Fruit fly (Drosophila melanogaster) whole organism, embryonic: ENCODE results near the gene Spx.

ENCODE experiments used
- Bdp1 ChIP-seq: fragments of 200-800 bp; sonication (Bioruptor generic); optimal IDR thresholded peaks from 3 replicates; lab custom pipeline; 2016; ENCODE audit warnings: missing biosample characterization, missing genetic modification characterization
- CG11398 ChIP-seq: fragments of 200-800 bp; sonication (Bioruptor generic); optimal IDR thresholded peaks from 2 replicates; lab custom pipeline; 2016; ENCODE audit warnings: missing biosample characterization, missing genetic modification characterization
- CG11456 ChIP-seq: fragments of 200-800 bp; sonication (Bioruptor generic); IDR thresholded peaks from 3 replicates; pipeline ENCODE4 v1.3.6; 2022; ENCODE audit warnings: missing biosample characterization, missing genetic modification characterization
- CG14965 ChIP-seq: fragments of 200-800 bp; sonication (Bioruptor generic); optimal IDR thresholded peaks from 2 replicates; lab custom pipeline; 2016; ENCODE audit warnings: missing biosample characterization, missing genetic modification characterization, borderline replicate concordance
- CG15073 ChIP-seq: fragments of 200-800 bp; sonication (Bioruptor generic); optimal IDR thresholded peaks from 2 replicates; lab custom pipeline; 2016; ENCODE audit warnings: missing biosample characterization, missing genetic modification characterization
- CG15269 ChIP-seq: fragments of 200-800 bp; sonication (Bioruptor generic); optimal IDR thresholded peaks from 2 replicates; lab custom pipeline; 2018; ENCODE audit warnings: missing biosample characterization, mild to moderate bottlenecking, missing genetic modification characterization, moderate library complexity
- CG2199 ChIP-seq: fragments of 200-800 bp; sonication (Bioruptor generic); IDR thresholded peaks from 3 replicates; pipeline ENCODE4 v1.3.6; 2022; ENCODE audit warnings: missing biosample characterization, missing genetic modification characterization
- CG2678 ChIP-seq: fragments of 200-800 bp; sonication (Bioruptor generic); optimal IDR thresholded peaks from 3 replicates; lab custom pipeline; 2019; ENCODE audit warnings: missing biosample characterization, mild to moderate bottlenecking, missing genetic modification characterization, moderate library complexity
- CG2889 ChIP-seq: fragments of 200-800 bp; sonication (Bioruptor generic); IDR thresholded peaks from 3 replicates; pipeline ENCODE4 v1.3.6; 2022; ENCODE audit warnings: missing biosample characterization, missing genetic modification characterization
- CG30403 ChIP-seq: fragments of 200-800 bp; sonication (Bioruptor generic); optimal IDR thresholded peaks from 3 replicates; lab custom pipeline; 2016; ENCODE audit warnings: missing biosample characterization, missing genetic modification characterization
- CG3163 ChIP-seq: fragments of 200-800 bp; sonication (Bioruptor generic); optimal IDR thresholded peaks from 3 replicates; lab custom pipeline; 2016; ENCODE audit warnings: missing biosample characterization, missing genetic modification characterization
- CG33557 ChIP-seq: fragments of 200-800 bp; sonication (Bioruptor generic); optimal IDR thresholded peaks from 2 replicates; lab custom pipeline; 2019; ENCODE audit warnings: missing biosample characterization, mild to moderate bottlenecking, missing genetic modification characterization, moderate library complexity
- CG34224 ChIP-seq: fragments of 200-800 bp; sonication (Bioruptor generic); IDR thresholded peaks from 3 replicates; pipeline ENCODE4 v1.3.6; 2022; ENCODE audit warnings: missing biosample characterization, missing genetic modification characterization; ENCODE audit not compliant: partially characterized antibody
- CG4328 ChIP-seq: fragments of 200-800 bp; sonication (Bioruptor generic); optimal IDR thresholded peaks from 3 replicates; lab custom pipeline; 2017; ENCODE audit warnings: missing biosample characterization, missing genetic modification reagents, missing genetic modification characterization
- CG4404 ChIP-seq: fragments of 200-800 bp; sonication (Bioruptor generic); IDR thresholded peaks from 2 replicates; pipeline ENCODE4 v1.3.6; 2022; ENCODE audit warnings: missing biosample characterization, missing genetic modification characterization
- CG6791 ChIP-seq: fragments of 200-800 bp; sonication (Bioruptor generic); IDR thresholded peaks from 3 replicates; pipeline ENCODE4 v1.3.6; 2022; ENCODE audit warnings: missing biosample characterization, missing genetic modification characterization; ENCODE audit not compliant: partially characterized antibody
- CG7786 ChIP-seq: fragments of 200-800 bp; sonication (Bioruptor generic); optimal IDR thresholded peaks from 2 replicates; lab custom pipeline; 2016; ENCODE audit warnings: missing biosample characterization, missing genetic modification characterization
- CG7963 ChIP-seq: fragments of 200-800 bp; sonication (Bioruptor generic); IDR thresholded peaks from 3 replicates; pipeline ENCODE4 v1.3.6; 2022; ENCODE audit warnings: missing biosample characterization, missing genetic modification characterization; ENCODE audit not compliant: partially characterized antibody
- CG8089 ChIP-seq: fragments of 200-800 bp; sonication (Bioruptor generic); optimal IDR thresholded peaks from 3 replicates; lab custom pipeline; 2016; ENCODE audit warnings: missing biosample characterization, missing genetic modification characterization
- Camta ChIP-seq: fragments of 200-800 bp; sonication (Bioruptor generic); optimal IDR thresholded peaks from 2 replicates; lab custom pipeline; 2016; ENCODE audit warnings: missing biosample characterization, missing genetic modification characterization
- CrebB ChIP-seq: fragments of 200-800 bp; sonication (Bioruptor generic); optimal IDR thresholded peaks from 3 replicates; lab custom pipeline; 2018; ENCODE audit warnings: missing biosample characterization, mild to moderate bottlenecking, missing genetic modification characterization
- Dek ChIP-seq: fragments of 200-800 bp; sonication (Bioruptor generic); optimal IDR thresholded peaks from 3 replicates; lab custom pipeline; 2019; ENCODE audit warnings: missing biosample characterization, mild to moderate bottlenecking, missing genetic modification characterization, moderate library complexity
- Dip2 ChIP-seq: fragments of 200-800 bp; sonication (Bioruptor generic); IDR thresholded peaks from 2 replicates; pipeline ENCODE4 v1.3.6; 2022; ENCODE audit warnings: missing biosample characterization, missing genetic modification characterization
- Dll ChIP-seq: fragments of 200-800 bp; sonication (Bioruptor generic); IDR thresholded peaks from 4 replicates; pipeline ENCODE4 v1.3.6; 2022; ENCODE audit warnings: missing biosample characterization, missing genetic modification characterization; ENCODE audit not compliant: partially characterized antibody
- GATAe ChIP-seq: fragments of 200-800 bp; sonication (Bioruptor generic); conservative IDR thresholded peaks from 2 replicates; pipeline ENCODE4 v1.3.6; 2022; ENCODE audit warnings: missing biosample characterization, missing genetic modification characterization
- HLH3B ChIP-seq: fragments of 200-800 bp; sonication (Bioruptor generic); IDR thresholded peaks from 2 replicates; pipeline ENCODE4 v1.3.6; 2022; ENCODE audit warnings: missing biosample characterization, missing genetic modification characterization
- Hand ChIP-seq: fragments of 200-800 bp; sonication (Bioruptor generic); optimal IDR thresholded peaks from 2 replicates; lab custom pipeline; 2017; ENCODE audit warnings: mild to moderate bottlenecking, missing biosample characterization, missing genetic modification reagents, missing genetic modification characterization
- Hmx ChIP-seq: fragments of 200-800 bp; sonication (Bioruptor generic); optimal IDR thresholded peaks from 2 replicates; lab custom pipeline; 2016; ENCODE audit warnings: missing biosample characterization, missing genetic modification characterization
- Lhr ChIP-seq: fragments of 200-800 bp; sonication (Bioruptor generic); optimal IDR thresholded peaks from 3 replicates; lab custom pipeline; 2017; ENCODE audit warnings: mild to moderate bottlenecking, missing biosample characterization, missing genetic modification reagents, missing genetic modification characterization
- Mes4 ChIP-seq: fragments of 200-800 bp; sonication (Bioruptor generic); optimal IDR thresholded peaks from 2 replicates; lab custom pipeline; 2016; ENCODE audit warnings: missing biosample characterization, missing genetic modification characterization
- Nf-YB ChIP-seq: fragments of 200-800 bp; sonication (Bioruptor generic); optimal IDR thresholded peaks from 3 replicates; lab custom pipeline; 2019; ENCODE audit warnings: missing biosample characterization, mild to moderate bottlenecking, missing genetic modification characterization, moderate library complexity
- TFAM ChIP-seq: fragments of 200-800 bp; sonication (Bioruptor generic); optimal IDR thresholded peaks from 2 replicates; lab custom pipeline; 2017; ENCODE audit warnings: missing biosample characterization, missing genetic modification characterization, inconsistent platforms
- al ChIP-seq: fragments of 200-800 bp; sonication (Bioruptor generic); IDR thresholded peaks from 2 replicates; pipeline ENCODE4 v1.3.6; 2022; ENCODE audit warnings: missing biosample characterization, missing genetic modification characterization
- ash1 ChIP-seq: fragments of 200-800 bp; sonication (Bioruptor generic); optimal IDR thresholded peaks from 2 replicates; lab custom pipeline; 2018; ENCODE audit warnings: missing biosample characterization, mild to moderate bottlenecking, missing genetic modification characterization
- bowl ChIP-seq: fragments of 200-800 bp; sonication (Bioruptor generic); IDR thresholded peaks from 2 replicates; pipeline ENCODE4 v1.3.6; 2022; ENCODE audit warnings: missing biosample characterization, missing genetic modification characterization
- cad ChIP-seq: fragments of >200 bp; optimal IDR thresholded peaks from 2 replicates; lab custom pipeline; 2017; ENCODE audit warnings: missing biosample characterization, missing genetic modification characterization
- cato ChIP-seq: fragments of 200-800 bp; sonication (Bioruptor generic); optimal IDR thresholded peaks from 2 replicates; lab custom pipeline; 2016; ENCODE audit warnings: missing biosample characterization, missing genetic modification characterization, borderline replicate concordance
- da ChIP-seq: fragments of 200-800 bp; sonication (Bioruptor generic); optimal IDR thresholded peaks from 2 replicates; lab custom pipeline; 2016; ENCODE audit warnings: missing biosample characterization, missing genetic modification characterization
- dati ChIP-seq: fragments of 200-800 bp; sonication (Bioruptor generic); IDR thresholded peaks from 2 replicates; pipeline ENCODE4 v1.3.6; 2022; ENCODE audit warnings: missing biosample characterization, missing genetic modification characterization
- dysf ChIP-seq: fragments of 200-800 bp; sonication (Bioruptor generic); IDR thresholded peaks from 3 replicates; pipeline ENCODE4 v1.3.6; 2022; ENCODE audit warnings: missing biosample characterization, missing genetic modification characterization
- grn ChIP-seq: fragments of 200-800 bp; sonication (Bioruptor generic); optimal IDR thresholded peaks from 3 replicates; lab custom pipeline; 2017; ENCODE audit warnings: missing biosample characterization, missing genetic modification characterization
- gro ChIP-seq: fragments of 200-800 bp; sonication (Bioruptor generic); optimal IDR thresholded peaks from 2 replicates; lab custom pipeline; 2016; ENCODE audit warnings: missing biosample characterization, missing genetic modification characterization
- her ChIP-seq: fragments of 200-800 bp; sonication (Bioruptor generic); optimal IDR thresholded peaks from 2 replicates; lab custom pipeline; 2016; ENCODE audit warnings: missing biosample characterization, missing genetic modification characterization
- nerfin-1 ChIP-seq: fragments of 200-800 bp; sonication (Bioruptor generic); optimal IDR thresholded peaks from 3 replicates; lab custom pipeline; 2019; ENCODE audit warnings: missing biosample characterization, mild to moderate bottlenecking, missing genetic modification characterization, moderate library complexity
- oc ChIP-seq: fragments of 200-800 bp; sonication (Bioruptor generic); optimal IDR thresholded peaks from 2 replicates; lab custom pipeline; 2018; ENCODE audit warnings: missing biosample characterization, mild to moderate bottlenecking, missing genetic modification characterization, moderate library complexity
- peb ChIP-seq: fragments of 200-800 bp; sonication (Bioruptor generic); IDR thresholded peaks from 2 replicates; pipeline ENCODE4 v1.3.6; 2022; ENCODE audit warnings: missing biosample characterization, missing genetic modification characterization
- repo ChIP-seq: fragments of 200-800 bp; sonication (Bioruptor generic); optimal IDR thresholded peaks from 2 replicates; lab custom pipeline; 2016; ENCODE audit warnings: missing biosample characterization, missing genetic modification characterization
- shn ChIP-seq: fragments of 200-800 bp; sonication (Bioruptor generic); optimal IDR thresholded peaks from 3 replicates; lab custom pipeline; 2016; ENCODE audit warnings: missing biosample characterization, missing genetic modification characterization
- sim ChIP-seq: fragments of 200-800 bp; sonication (Bioruptor generic); IDR thresholded peaks from 2 replicates; pipeline ENCODE4 v1.3.6; 2022; ENCODE audit warnings: missing biosample characterization, missing genetic modification characterization
- sug ChIP-seq: fragments of 200-800 bp; optimal IDR thresholded peaks from 2 replicates; lab custom pipeline; 2019; ENCODE audit warnings: missing biosample characterization, mild to moderate bottlenecking, missing genetic modification characterization, moderate library complexity
- zen2 ChIP-seq: fragments of 200-800 bp; sonication (Bioruptor generic); IDR thresholded peaks from 3 replicates; pipeline ENCODE4 v1.3.6; 2022; ENCODE audit warnings: missing biosample characterization, missing genetic modification characterization; ENCODE audit not compliant: partially characterized antibody

Gene Spx

dm6 chrX:6287842-6288241, 32.2 kb downstream of the Spx start, which contains the start of the genes Top3beta and wuho (continued):
- peak; percentile 7 for TF ChIP-seq repo (GFP tag; lab: Kevin White, UChicago)
- TF ChIP-seq Dll (GFP tag; lab: Robert Waterston, UW) = peak; percentile 68; the same call in 3 of the 4 replicates
- TF ChIP-seq CG6791 (GFP tag; lab: Robert Waterston, UW) = peak; percentile 79
- peak; percentile 7 for TF ChIP-seq Mes4 (GFP tag; lab: Kevin White, UChicago)
- TF ChIP-seq al (GFP tag; lab: Robert Waterston, UW) = no peak
- no peak for TF ChIP-seq cad
- TF ChIP-seq dysf (GFP tag; lab: Robert Waterston, UW) = peak; percentile 18; the same call in 1 of the 3 replicates
- no peak for TF ChIP-seq CG14965
- TF ChIP-seq CG15269 (tag; lab: Kevin White, UChicago) = no peak
- no peak for TF ChIP-seq Bdp1 (GFP tag; lab: Kevin White, UChicago)
- no peak for TF ChIP-seq CG15073 (GFP tag; lab: Kevin White, UChicago)
- TF ChIP-seq CG11398 (GFP tag; lab: Kevin White, UChicago) = no peak
- no peak for TF ChIP-seq bowl (GFP tag; lab: Robert Waterston, UW)
- no peak for TF ChIP-seq dati (GFP tag; lab: Robert Waterston, UW)
- TF ChIP-seq sug = peak; percentile 66
- TF ChIP-seq CG34224 (GFP tag; lab: Robert Waterston, UW) = peak; percentile 71
- TF ChIP-seq CG11456 (GFP tag; lab: Robert Waterston, UW) = peak; percentile 66; the same call in 1 of the 3 replicates
- TF ChIP-seq TFAM (GFP tag; lab: Kevin White, UChicago) = no peak
- peak; percentile 79 for TF ChIP-seq oc (tag; lab: Kevin White, UChicago)
- peak; percentile 62 for TF ChIP-seq her
- peak; percentile 36 for TF ChIP-seq CG30403 (GFP tag; lab: Kevin White, UChicago)
- no peak for TF ChIP-seq HLH3B (GFP tag; lab: Robert Waterston, UW)
- peak; percentile 62 for TF ChIP-seq ash1 (GFP tag; lab: Kevin White, UChicago)
- TF ChIP-seq GATAe (GFP tag; lab: Robert Waterston, UW) = no peak
- no peak for TF ChIP-seq CG2199
- no peak for TF ChIP-seq peb (GFP tag; lab: Robert Waterston, UW)
- peak; percentile 48 for TF ChIP-seq gro
- TF ChIP-seq sim = no peak
- TF ChIP-seq Hmx = no peak
- TF ChIP-seq CG33557 (GFP tag; lab: Kevin White, UChicago) = no peak
- TF ChIP-seq da (GFP tag; lab: Kevin White, UChicago) = no peak
- peak; percentile 54 for TF ChIP-seq Nf-YB (GFP tag; lab: Kevin White, UChicago)
- peak; percentile 21 for TF ChIP-seq Camta (GFP tag; lab: Kevin White, UChicago)
- TF ChIP-seq nerfin-1 (tag; lab: Kevin White, UChicago) = peak; percentile 60
- peak; percentile 61 for TF ChIP-seq CG3163
- no peak for TF ChIP-seq cato (GFP tag; lab: Kevin White, UChicago)
- TF ChIP-seq CG4328 (GFP tag; lab: Kevin White, UChicago) = no peak
- no peak for TF ChIP-seq CG2678 (tag; lab: Kevin White, UChicago)
- 0 out of 3 replicates have a peak, but pooled peaks have one; percentile 65 for TF ChIP-seq zen2 (GFP tag; lab: Robert Waterston, UW)
- TF ChIP-seq Dip2 = no peak
- peak; percentile 62 for TF ChIP-seq Lhr (GFP tag; lab: Kevin White, UChicago)
- TF ChIP-seq CG7786 (GFP tag; lab: Kevin White, UChicago) = peak; percentile 40
- TF ChIP-seq grn (GFP tag; lab: Kevin White, UChicago) = peak; percentile 100
- no peak for TF ChIP-seq CG4404 (GFP tag; lab: Robert Waterston, UW)
- no peak for TF ChIP-seq CG2889 (GFP tag; lab: Robert Waterston, UW)
- no peak for TF ChIP-seq CG7963 (GFP tag; lab: Robert Waterston, UW)
- TF ChIP-seq Dek (tag; lab: Kevin White, UChicago) = no peak
- TF ChIP-seq Hand (GFP tag; lab: Kevin White, UChicago) = no peak
- no peak for TF ChIP-seq CG8089
- TF ChIP-seq shn (GFP tag; lab: Kevin White, UChicago) = peak; percentile 6
- peak; percentile 41 for TF ChIP-seq CrebB (tag; lab: Kevin White, UChicago)
